Worm (Caenorhabditis elegans): ENCODE measurements around the gene npr-24.

ce11 chrX:17521425-17521824, 34.8 kb upstream of the npr-24 start:
- TF ChIP-seq aly-2 (tag; optimal IDR thresholded peaks at IDR 0.05) = no peak
- no peak for TF ChIP-seq jun-1 (tag; optimal IDR thresholded peaks at IDR 0.05)
- no peak for TF ChIP-seq elt-3 (tag; optimal IDR thresholded peaks at IDR 0.05)
- no peak for TF ChIP-seq skn-1 (tag; optimal IDR thresholded peaks at IDR 0.05)
- TF ChIP-seq ama-1 (optimal IDR thresholded peaks at IDR 0.05) = no peak
- no peak for TF ChIP-seq unc-130 (tag; optimal IDR thresholded peaks at IDR 0.05)
- TF ChIP-seq mdl-1 (tag; optimal IDR thresholded peaks at IDR 0.05) = no peak
- TF ChIP-seq unc-98 (GFP tag; IDR thresholded peaks at IDR 0.05) = no peak

All from whole organism, L1 larva.